Fruit fly (Drosophila melanogaster): Measurements from ENCODE around the gene LeuRS.

The LeuRS gene

DNA sequence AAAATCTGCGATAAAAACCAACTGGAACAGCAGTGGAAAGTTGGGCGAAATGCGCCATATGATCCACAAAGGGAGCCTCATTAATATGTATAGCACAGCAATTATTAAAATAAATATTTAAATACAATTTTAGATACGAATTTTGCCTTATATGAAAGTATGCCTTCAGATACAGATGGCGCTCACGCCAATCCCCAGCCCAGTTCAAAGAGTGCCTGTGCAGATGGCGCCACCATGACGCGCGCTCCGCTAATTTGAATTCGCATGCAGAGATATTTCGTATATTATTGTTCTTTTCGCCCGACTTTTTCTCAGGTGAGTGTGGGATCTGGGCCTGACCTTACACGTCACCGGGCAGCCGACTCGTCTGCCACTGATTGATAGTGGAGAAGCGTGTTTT lies 42.2 kb downstream of the LeuRS start, which contains the start of gene Pgant4 (continued):
- TF ChIP-seq HLH3B (GFP tag; IDR thresholded peaks at IDR 0.05) (peak; percentile 56; the same call in 1 of the 2 replicates), Rfx (GFP tag; IDR thresholded peaks at IDR 0.05) (peak; percentile 88), schlank (tag; optimal IDR thresholded peaks at IDR 0.05) (peak; percentile 16), chn (GFP tag; optimal IDR thresholded peaks at IDR 0.05) (peak; percentile 22), CG1647 (GFP tag; optimal IDR thresholded peaks at IDR 0.05) (no peak), lilli (GFP tag; optimal IDR thresholded peaks at IDR 0.05) (peak; percentile 46), CG32532 (GFP tag; IDR thresholded peaks at IDR 0.05) (peak; percentile 93), Meics (GFP tag; optimal IDR thresholded peaks at IDR 0.05) (peak; percentile 61), MTF-1 (GFP tag; optimal IDR thresholded peaks at IDR 0.05; ENCODE audit: borderline replicate concordance) (peak; percentile 25), trem (tag; optimal IDR thresholded peaks at IDR 0.05) (no peak), pan (optimal IDR thresholded peaks at IDR 0.05) (no peak), pan (GFP tag; optimal IDR thresholded peaks at IDR 0.05 in 1 of 2, IDR thresholded peaks at IDR 0.05 in 1 of 2) (peak in 1 of 2 experiments; percentile 76), CG12391 (tag; optimal IDR thresholded peaks at IDR 0.05) (peak; percentile 18), CG1233 (GFP tag; optimal IDR thresholded peaks at IDR 0.05) (peak; percentile 47), Xrp1 (GFP tag; IDR thresholded peaks at IDR 0.05) (peak; percentile 41), NC2β (GFP tag; optimal IDR thresholded peaks at IDR 0.05) (peak; percentile 9), sqz (GFP tag; optimal IDR thresholded peaks at IDR 0.05) (no peak), CG1602 (GFP tag; optimal IDR thresholded peaks at IDR 0.05) (peak; percentile 13), CG10366 (GFP tag; IDR thresholded peaks at IDR 0.05) (peak; percentile 61), exex (tag; optimal IDR thresholded peaks at IDR 0.05) (no peak), Trl (optimal IDR thresholded peaks at IDR 0.05) (no peak), Trl (GFP tag; optimal IDR thresholded peaks at IDR 0.05) (peak; percentile 32), stwl (tag; optimal IDR thresholded peaks at IDR 0.05) (peak; percentile 41), Hmr (GFP tag; optimal IDR thresholded peaks at IDR 0.05) (peak; percentile 44), CG30431 (GFP tag; optimal IDR thresholded peaks at IDR 0.05) (peak; percentile 39), CG30403 (GFP tag; optimal IDR thresholded peaks at IDR 0.05) (peak; percentile 57), CG31365 (tag; optimal IDR thresholded peaks at IDR 0.05) (peak; percentile 14), lmd (GFP tag; IDR thresholded peaks at IDR 0.05) (peak; percentile 60), CG2712 (tag; optimal IDR thresholded peaks at IDR 0.05) (peak; percentile 51), disco-r (GFP tag; optimal IDR thresholded peaks at IDR 0.05) (no peak), Med (GFP tag) (peak; percentile 83), croc (GFP tag; conservative IDR thresholded peaks at IDR 0.05) (peak; percentile 36; the same call in 2 of the 3 replicates), CG9727 (GFP tag; optimal IDR thresholded peaks at IDR 0.05) (peak; percentile 31), C15 (GFP tag; IDR thresholded peaks at IDR 0.05) (no peak), bsh (GFP tag; optimal IDR thresholded peaks at IDR 0.05) (peak in 1 of 2 experiments; percentile 40), zen (tag; optimal IDR thresholded peaks at IDR 0.05) (peak; percentile 52), Lim3 (GFP tag; IDR thresholded peaks at IDR 0.05) (no peak), nom (GFP tag; optimal IDR thresholded peaks at IDR 0.05) (no peak), CG17361 (GFP tag; IDR thresholded peaks at IDR 0.05) (peak; percentile 57; the same call in 1 of the 3 replicates), CrebB (tag; optimal IDR thresholded peaks at IDR 0.05) (no peak), nerfin-1 (tag; optimal IDR thresholded peaks at IDR 0.05) (no peak), CG8089 (GFP tag; optimal IDR thresholded peaks at IDR 0.05) (peak; percentile 39), CG16813 (GFP tag; IDR thresholded peaks at IDR 0.05; ENCODE audit: partially characterized antibody) (0 out of 3 replicates have a peak, but pooled peaks have one; percentile 30), repo (GFP tag; optimal IDR thresholded peaks at IDR 0.05) (peak; percentile 8), Nf-YA (GFP tag; IDR thresholded peaks at IDR 0.05) (peak; percentile 15; the same call in 1 of the 2 replicates), fd3F (GFP tag; optimal IDR thresholded peaks at IDR 0.05) (peak; percentile 20), Bgb (GFP tag; IDR thresholded peaks at IDR 0.05; ENCODE audit: partially characterized antibody) (peak; percentile 47), CG4617 (GFP tag; optimal IDR thresholded peaks at IDR 0.05; ENCODE audit: borderline replicate concordance) (peak; percentile 28), ken (GFP tag; IDR thresholded peaks at IDR 0.05) (peak; percentile 73), CG7556 (GFP tag; optimal IDR thresholded peaks at IDR 0.05) (no peak), tll (GFP tag; optimal IDR thresholded peaks at IDR 0.05) (no peak)
